Fruit fly (Drosophila melanogaster): ENCODE measurements around the gene CG14671.

DNA sequence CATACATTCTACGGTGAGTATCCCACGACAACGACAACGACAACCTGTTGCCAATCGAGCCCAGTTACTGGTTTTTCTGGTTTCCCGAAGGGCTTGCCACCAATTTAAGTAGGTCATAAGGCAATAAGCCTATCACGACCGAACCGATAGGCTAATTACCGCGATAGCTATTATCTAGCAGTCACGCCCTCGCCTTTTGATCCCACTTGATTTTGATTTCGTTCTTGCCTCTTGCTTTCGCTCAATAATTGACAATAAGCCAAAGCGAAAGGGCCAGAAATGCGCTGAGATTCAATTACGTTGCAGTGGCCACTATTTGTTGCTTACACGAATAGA lies 46.8 kb downstream of the CG14671 start:
- TF ChIP-seq CG33017 (tag; optimal IDR thresholded peaks at IDR 0.05) (no peak), CG1620 (GFP tag; optimal IDR thresholded peaks at IDR 0.05) (no peak), cnc (optimal IDR thresholded peaks at IDR 0.05) (no peak), CG7101 (tag; optimal IDR thresholded peaks at IDR 0.05) (no peak), Hr96 (GFP tag; optimal IDR thresholded peaks at IDR 0.05) (no peak), pad (GFP tag; optimal IDR thresholded peaks at IDR 0.05) (no peak), kay (GFP tag; ENCODE audit: borderline replicate concordance) (no peak), ovo (GFP tag; optimal IDR thresholded peaks at IDR 0.05) (no peak), CG14711 (tag; optimal IDR thresholded peaks at IDR 0.05) (no peak), CG11617 (GFP tag; optimal IDR thresholded peaks at IDR 0.05) (no peak), Crg-1 (GFP tag; optimal IDR thresholded peaks at IDR 0.05) (no peak), Clk (GFP tag; optimal IDR thresholded peaks at IDR 0.05) (no peak), Mnt (GFP tag; optimal IDR thresholded peaks at IDR 0.05) (no peak), cic (GFP tag; optimal IDR thresholded peaks at IDR 0.05) (no peak)

All from whole organism, adult.